Fruit fly (Drosophila melanogaster): Measurements from ENCODE around the gene CG8745.

The CG8745 gene

dm6 chr3L:13864568-13864967, 2.1 kb downstream of the CG8745 start:
- no peak for TF ChIP-seq Snoo (tag; optimal IDR thresholded peaks at IDR 0.05)
- TF ChIP-seq D1 (tag; optimal IDR thresholded peaks at IDR 0.05) = no peak

dm6 chr3L:13863365-13863775, 3.3 kb downstream of the CG8745 start:
- TF ChIP-seq CG15710 (tag; optimal IDR thresholded peaks at IDR 0.05) (no peak), CG8159 (tag; optimal IDR thresholded peaks at IDR 0.05) (no peak), CG10348 (GFP tag; IDR thresholded peaks at IDR 0.05) (no peak), D1 (tag; optimal IDR thresholded peaks at IDR 0.05) (no peak), CG32121 (GFP tag; IDR thresholded peaks at IDR 0.05) (no peak), CG17806 (tag; optimal IDR thresholded peaks at IDR 0.05) (no peak), CG4496 (GFP tag; IDR thresholded peaks at IDR 0.05) (peak; percentile 49; the same call in 2 of the 3 replicates), rn (GFP tag; IDR thresholded peaks at IDR 0.05) (no peak), CG14655 (GFP tag; optimal IDR thresholded peaks at IDR 0.05) (no peak)

dm6 chr3L:13862403-13862802, 4.3 kb downstream of the CG8745 start:
- TF ChIP-seq CG32121 (GFP tag; IDR thresholded peaks at IDR 0.05) (peak; percentile 84), CG4496 (GFP tag; IDR thresholded peaks at IDR 0.05) (0 out of 3 replicates have a peak, but pooled peaks have one; percentile 44), rn (GFP tag; IDR thresholded peaks at IDR 0.05) (no peak), CG9948 (tag; optimal IDR thresholded peaks at IDR 0.05) (no peak), CG34367 (tag; optimal IDR thresholded peaks at IDR 0.05) (no peak), Ets98B (GFP tag; IDR thresholded peaks at IDR 0.05) (peak; percentile 73), fd96Ca (GFP tag; IDR thresholded peaks at IDR 0.05) (peak; percentile 80)

dm6 chr3L:13859688-13860373, 6.9 kb downstream of the CG8745 start:
- TF ChIP-seq fd96Ca (GFP tag; IDR thresholded peaks at IDR 0.05) = no peak
- no peak for TF ChIP-seq CG12605 (GFP tag; IDR thresholded peaks at IDR 0.05)
- no peak for TF ChIP-seq Pif1B (GFP tag; optimal IDR thresholded peaks at IDR 0.05)
- no peak for TF ChIP-seq D1 (tag; optimal IDR thresholded peaks at IDR 0.05)
- no peak for TF ChIP-seq CG9948 (tag; optimal IDR thresholded peaks at IDR 0.05)
- no peak for TF ChIP-seq gl (tag; optimal IDR thresholded peaks at IDR 0.05)
- no peak for TF ChIP-seq Snoo (tag; optimal IDR thresholded peaks at IDR 0.05)
- TF ChIP-seq rn (GFP tag; IDR thresholded peaks at IDR 0.05) = no peak
- no peak for TF ChIP-seq Pif1A (GFP tag; optimal IDR thresholded peaks at IDR 0.05)
- no peak for TF ChIP-seq CG8159 (tag; optimal IDR thresholded peaks at IDR 0.05)
- no peak for TF ChIP-seq CG17806 (tag; optimal IDR thresholded peaks at IDR 0.05)

dm6 chr3L:13845754-13846153, 21.0 kb downstream of the CG8745 start, which contains the start of gene Hml:
Gene Hml, plus strand, starts transcription at chr3L:13846054.
- TF ChIP-seq fd96Ca (GFP tag; IDR thresholded peaks at IDR 0.05) = no peak
- no peak for TF ChIP-seq D1 (tag; optimal IDR thresholded peaks at IDR 0.05)
- TF ChIP-seq CG14655 (GFP tag; optimal IDR thresholded peaks at IDR 0.05) = no peak

- TF ChIP-seq CG13204 (GFP tag; optimal IDR thresholded peaks at IDR 0.05) (no peak), Snoo (tag; optimal IDR thresholded peaks at IDR 0.05) (no peak), rn (GFP tag; IDR thresholded peaks at IDR 0.05) (no peak), EcR (GFP tag; optimal IDR thresholded peaks at IDR 0.05) (peak; percentile 95), CG8159 (tag; optimal IDR thresholded peaks at IDR 0.05) (no peak)
These were observed 21.4 kb downstream of the CG8745 start for dm6 chr3L:13845292-13845691.

dm6 chr3L:13843356-13843755, 23.3 kb downstream of the CG8745 start, which contains the start of gene Tsp68C:
Gene Tsp68C, plus strand, starts transcription at chr3L:13843656.
- TF ChIP-seq CG15710 (tag; optimal IDR thresholded peaks at IDR 0.05) (no peak), CG13204 (GFP tag; optimal IDR thresholded peaks at IDR 0.05) (no peak), Pif1A (GFP tag; optimal IDR thresholded peaks at IDR 0.05) (no peak), CG8159 (tag; optimal IDR thresholded peaks at IDR 0.05) (no peak), D1 (tag; optimal IDR thresholded peaks at IDR 0.05) (no peak), CG32121 (GFP tag; IDR thresholded peaks at IDR 0.05) (no peak), Ets98B (GFP tag; IDR thresholded peaks at IDR 0.05) (no peak), CG8301 (tag; optimal IDR thresholded peaks at IDR 0.05) (no peak), CG4496 (GFP tag; IDR thresholded peaks at IDR 0.05) (no peak)

dm6 chr3L:13842917-13843316, 23.8 kb downstream of the CG8745 start, which contains the start of gene CG8750:
Gene CG8750, minus strand, starts transcription at chr3L:13843017.
- no peak for TF ChIP-seq CG17806 (tag; optimal IDR thresholded peaks at IDR 0.05)
- no peak for TF ChIP-seq Pif1A (GFP tag; optimal IDR thresholded peaks at IDR 0.05)
- TF ChIP-seq EcR (GFP tag; optimal IDR thresholded peaks at IDR 0.05) = no peak
- TF ChIP-seq Snoo (tag; optimal IDR thresholded peaks at IDR 0.05) = no peak
- no peak for TF ChIP-seq CG10348 (GFP tag; IDR thresholded peaks at IDR 0.05)
- TF ChIP-seq CG8301 (tag; optimal IDR thresholded peaks at IDR 0.05) = no peak
- no peak for TF ChIP-seq fd96Ca (GFP tag; IDR thresholded peaks at IDR 0.05)
- TF ChIP-seq rn (GFP tag; IDR thresholded peaks at IDR 0.05) = no peak
- no peak for TF ChIP-seq D1 (tag; optimal IDR thresholded peaks at IDR 0.05)
- no peak for TF ChIP-seq Ets98B (GFP tag; IDR thresholded peaks at IDR 0.05)
- no peak for TF ChIP-seq CG13204 (GFP tag; optimal IDR thresholded peaks at IDR 0.05)
- no peak for TF ChIP-seq CG32121 (GFP tag; IDR thresholded peaks at IDR 0.05)
- TF ChIP-seq CG15710 (tag; optimal IDR thresholded peaks at IDR 0.05) = no peak
